Worm (Caenorhabditis elegans): ENCODE results near the gene clec-142.

The clec-142 gene

DNA sequence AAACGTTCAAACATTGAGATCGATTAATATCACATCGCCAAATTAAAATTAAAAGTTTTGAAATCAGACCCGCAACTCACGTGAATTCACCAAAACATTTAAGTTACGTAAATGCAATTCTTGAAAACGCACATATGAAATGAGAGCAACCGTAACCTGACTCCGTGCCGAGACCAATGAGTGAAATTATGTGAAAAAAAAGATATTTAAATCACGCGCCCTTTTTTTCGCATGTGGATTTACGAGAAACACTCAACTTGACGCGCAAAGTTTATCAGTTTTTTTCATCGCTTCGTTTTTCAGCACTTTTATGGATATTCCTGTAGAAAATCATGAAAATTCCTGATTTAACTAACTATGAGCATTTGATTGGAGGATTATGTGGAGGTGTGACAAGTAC is 2.4 kb upstream of the clec-142 start, which contains the start of the genes gei-14 and slc-25A32 (continued):
- TF ChIP-seq ces-1 (GFP tag; optimal IDR thresholded peaks at IDR 0.05) (no peak), pag-3 (tag; optimal IDR thresholded peaks at IDR 0.05; ENCODE audit: borderline replicate concordance, insufficient read depth) (no peak), unc-62 (GFP tag; optimal IDR thresholded peaks at IDR 0.05) (no peak), lin-15B (tag; optimal IDR thresholded peaks at IDR 0.05) (peak; percentile 53), mab-9 (GFP tag; IDR thresholded peaks at IDR 0.05) (no peak), C04F5.9 (tag; optimal IDR thresholded peaks at IDR 0.05) (no peak), Y116A8C.19 (tag; optimal IDR thresholded peaks at IDR 0.05; ENCODE audit: borderline replicate concordance) (no peak), nhr-28 (tag; optimal IDR thresholded peaks at IDR 0.05) (no peak), nhr-76 (tag; optimal IDR thresholded peaks at IDR 0.05) (no peak), nhr-19 (GFP tag; conservative IDR thresholded peaks at IDR 0.05) (0 out of 2 replicates have a peak, but pooled peaks have one; percentile 25), zag-1 (tag; optimal IDR thresholded peaks at IDR 0.05) (no peak), nhr-77 (tag; optimal IDR thresholded peaks at IDR 0.05) (no peak), egl-13 (tag; optimal IDR thresholded peaks at IDR 0.05) (no peak), hlh-4 (tag; optimal IDR thresholded peaks at IDR 0.05) (no peak), grh-1 (GFP tag; IDR thresholded peaks at IDR 0.05) (no peak), sox-4 (tag; optimal IDR thresholded peaks at IDR 0.05) (no peak), lin-13 (GFP tag; optimal IDR thresholded peaks at IDR 0.05) (no peak), snpc-4 (tag; optimal IDR thresholded peaks at IDR 0.05) (no peak), nhr-85 (tag) (peak; percentile 65), mef-2 (tag; optimal IDR thresholded peaks at IDR 0.05) (no peak), ceh-82 (tag; optimal IDR thresholded peaks at IDR 0.05) (peak in 2 of 3 experiments; percentile 33 to 34), unc-30 (tag; optimal IDR thresholded peaks at IDR 0.05) (no peak), nhr-12 (tag; optimal IDR thresholded peaks at IDR 0.05) (no peak), irx-1 (tag; optimal IDR thresholded peaks at IDR 0.05) (no peak), nhr-71 (tag; optimal IDR thresholded peaks at IDR 0.05) (peak; percentile 46), ceh-63 (GFP tag; optimal IDR thresholded peaks at IDR 0.05) (no peak), dpl-1 (GFP tag; optimal IDR thresholded peaks at IDR 0.05) (peak; percentile 88 to 92 (median 90)), mdl-1 (tag; optimal IDR thresholded peaks at IDR 0.05) (no peak), snu-23 (GFP tag; optimal IDR thresholded peaks at IDR 0.05) (peak; percentile 40), rnt-1 (tag; optimal IDR thresholded peaks at IDR 0.05) (peak; percentile 33), ama-1 (optimal IDR thresholded peaks at IDR 0.05) (no peak), nhr-20 (tag; optimal IDR thresholded peaks at IDR 0.05) (peak; percentile 18), swsn-7 (tag; optimal IDR thresholded peaks at IDR 0.05) (no peak), nhr-84 (tag; optimal IDR thresholded peaks at IDR 0.05) (no peak), nhr-47 (tag; optimal IDR thresholded peaks at IDR 0.05) (no peak), fkh-10 (GFP tag; optimal IDR thresholded peaks at IDR 0.05) (no peak), elt-3 (tag; optimal IDR thresholded peaks at IDR 0.05) (peak in 1 of 6 experiments; percentile 24), F16B12.6 (tag; optimal IDR thresholded peaks at IDR 0.05) (peak; percentile 78), alr-1 (tag; optimal IDR thresholded peaks at IDR 0.05; ENCODE audit: borderline replicate concordance) (no peak), ceh-8 (GFP tag; optimal IDR thresholded peaks at IDR 0.05) (no peak), efl-1 (optimal IDR thresholded peaks at IDR 0.05) (peak; percentile 92 to 95), efl-1 (GFP tag; optimal IDR thresholded peaks at IDR 0.05 in 1 of 2) (peak; percentile 90 to 99), vab-15 (tag; optimal IDR thresholded peaks at IDR 0.05) (no peak), efl-3 (GFP tag; optimal IDR thresholded peaks at IDR 0.05) (no peak), hpl-2 (GFP tag; optimal IDR thresholded peaks at IDR 0.05) (no peak), fos-1 (tag; optimal IDR thresholded peaks at IDR 0.05) (peak; percentile 1), nhr-11 (tag; optimal IDR thresholded peaks at IDR 0.05) (no peak), sup-37 (GFP tag; optimal IDR thresholded peaks at IDR 0.05) (no peak), lsy-2 (tag; optimal IDR thresholded peaks at IDR 0.05) (peak; percentile 68 to 81)
